Worm (Caenorhabditis elegans): ENCODE measurements around the gene ain-1.

Gene ain-1

ce11 chrX:16607128-16607527, 6.1 kb upstream of the ain-1 start:
- TF ChIP-seq cog-1 (tag; optimal IDR thresholded peaks at IDR 0.05) (no peak), tab-1 (GFP tag; IDR thresholded peaks at IDR 0.05) (no peak), klf-2 (GFP tag; conservative IDR thresholded peaks at IDR 0.05) (no peak), ztf-23 (GFP tag; IDR thresholded peaks at IDR 0.05) (no peak), flt-1 (GFP tag; IDR thresholded peaks at IDR 0.05) (no peak), T22C8.4 (GFP tag; IDR thresholded peaks at IDR 0.05) (no peak)

DNA sequence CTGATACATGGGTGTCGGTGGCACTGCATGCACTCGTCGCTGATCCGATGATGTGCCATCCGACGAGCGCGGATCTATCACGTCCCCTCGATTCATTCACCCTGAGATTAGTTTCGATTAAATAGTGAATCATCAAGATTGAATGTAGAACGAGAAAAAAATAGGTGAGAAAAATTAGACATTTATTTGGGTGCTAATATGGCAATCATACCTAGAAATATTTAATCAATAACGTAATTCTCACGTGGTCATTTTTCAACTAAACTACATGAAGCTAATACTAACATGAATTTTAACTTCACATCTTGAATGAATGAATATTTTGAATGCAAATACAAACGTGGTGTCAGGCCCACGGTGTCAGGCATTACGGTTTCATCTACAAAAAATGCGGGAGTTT, 3.8 kb upstream of the ain-1 start, which contains the start of gene F59C12.3:
F59C12.3 (minus strand) TSS at position 101 of the 400 bp plus-strand sequence.
- TF ChIP-seq cog-1 (tag; optimal IDR thresholded peaks at IDR 0.05): no peak
- no peak for TF ChIP-seq ztf-29 (GFP tag; IDR thresholded peaks at IDR 0.05)
- TF ChIP-seq flt-1 (GFP tag; IDR thresholded peaks at IDR 0.05): no peak
- TF ChIP-seq klf-2 (GFP tag; conservative IDR thresholded peaks at IDR 0.05): no peak
- no peak for TF ChIP-seq med-1 (GFP tag; optimal IDR thresholded peaks at IDR 0.05; ENCODE audit: insufficient read depth)
- TF ChIP-seq tab-1 (GFP tag; IDR thresholded peaks at IDR 0.05): no peak
- TF ChIP-seq T22C8.4 (GFP tag; IDR thresholded peaks at IDR 0.05): no peak
- no peak for TF ChIP-seq ref-1 (GFP tag; conservative IDR thresholded peaks at IDR 0.05)
- no peak for TF ChIP-seq ztf-23 (GFP tag; IDR thresholded peaks at IDR 0.05)

DNA sequence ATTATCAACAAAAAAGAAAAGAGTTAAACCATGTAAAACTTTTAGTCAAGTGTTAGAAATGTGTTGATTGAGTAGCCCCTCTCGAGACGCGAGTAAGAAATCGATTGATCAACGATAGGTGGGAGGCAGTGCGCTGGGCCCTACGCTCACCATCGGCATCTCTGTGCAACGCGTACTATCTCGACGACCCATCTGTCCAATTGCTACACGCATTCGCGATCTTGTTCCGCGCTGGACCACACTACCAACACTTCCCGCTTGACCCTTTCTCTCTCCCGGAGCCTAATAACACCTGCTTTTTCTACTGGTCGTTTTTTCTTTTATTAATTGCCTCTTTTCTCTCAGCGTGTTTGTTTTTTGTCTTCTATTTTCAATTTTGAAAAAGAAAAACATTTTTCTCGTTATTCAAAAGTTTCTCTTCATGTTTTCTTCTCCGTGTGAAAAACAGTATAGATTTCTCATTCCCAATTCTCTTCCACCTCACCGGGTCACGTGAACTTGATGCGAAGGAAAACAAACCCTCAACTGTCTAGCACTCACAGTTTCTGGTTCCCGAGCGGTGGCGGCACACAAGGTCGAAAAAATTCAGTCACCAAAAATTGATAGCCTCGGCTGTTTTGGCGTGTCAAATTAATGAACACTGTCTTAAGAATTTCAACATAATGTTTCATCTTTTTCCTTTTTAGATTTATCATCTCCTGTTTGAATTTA, 1.8 kb upstream of the ain-1 start:
- TF ChIP-seq T22C8.4 (GFP tag; IDR thresholded peaks at IDR 0.05) (peak; percentile 72), tab-1 (GFP tag; IDR thresholded peaks at IDR 0.05) (no peak), med-1 (GFP tag; optimal IDR thresholded peaks at IDR 0.05; ENCODE audit: insufficient read depth) (no peak), ztf-23 (GFP tag; IDR thresholded peaks at IDR 0.05) (0 out of 2 replicates have a peak, but pooled peaks have one; percentile 21)

ce11 chrX:16612293-16612946, 831 bp upstream of the ain-1 start:
- TF ChIP-seq cog-1 (tag; optimal IDR thresholded peaks at IDR 0.05): peak; percentile 96
- no peak for TF ChIP-seq ztf-23 (GFP tag; IDR thresholded peaks at IDR 0.05)
- peak; percentile 37 for TF ChIP-seq ref-1 (GFP tag; conservative IDR thresholded peaks at IDR 0.05)
- peak; percentile 76 for TF ChIP-seq flt-1 (GFP tag; IDR thresholded peaks at IDR 0.05)
- no peak for TF ChIP-seq T22C8.4 (GFP tag; IDR thresholded peaks at IDR 0.05)
- no peak for TF ChIP-seq klf-2 (GFP tag; conservative IDR thresholded peaks at IDR 0.05)
- no peak for TF ChIP-seq med-1 (GFP tag; optimal IDR thresholded peaks at IDR 0.05; ENCODE audit: insufficient read depth)
- peak; percentile 72; the same call in 1 of the 2 replicates for TF ChIP-seq tab-1 (GFP tag; IDR thresholded peaks at IDR 0.05)
- TF ChIP-seq ztf-29 (GFP tag; IDR thresholded peaks at IDR 0.05): no peak; the same call in 1 of the 2 replicates

ce11 chrX:16614094-16614493, 843 bp downstream of the ain-1 start:
- no peak for TF ChIP-seq klf-2 (GFP tag; conservative IDR thresholded peaks at IDR 0.05)
- TF ChIP-seq ztf-23 (GFP tag; IDR thresholded peaks at IDR 0.05): no peak
- TF ChIP-seq ztf-29 (GFP tag; IDR thresholded peaks at IDR 0.05): no peak
- TF ChIP-seq cog-1 (tag; optimal IDR thresholded peaks at IDR 0.05): no peak
- TF ChIP-seq ref-1 (GFP tag; conservative IDR thresholded peaks at IDR 0.05): 0 out of 2 replicates have a peak, but pooled peaks have one; percentile 11
- no peak for TF ChIP-seq T22C8.4 (GFP tag; IDR thresholded peaks at IDR 0.05)
- no peak for TF ChIP-seq tab-1 (GFP tag; IDR thresholded peaks at IDR 0.05)

ce11 chrX:16617427-16618128, 4.3 kb downstream of the ain-1 start:
- no peak for TF ChIP-seq ztf-29 (GFP tag; IDR thresholded peaks at IDR 0.05)
- no peak for TF ChIP-seq flt-1 (GFP tag; IDR thresholded peaks at IDR 0.05)

DNA sequence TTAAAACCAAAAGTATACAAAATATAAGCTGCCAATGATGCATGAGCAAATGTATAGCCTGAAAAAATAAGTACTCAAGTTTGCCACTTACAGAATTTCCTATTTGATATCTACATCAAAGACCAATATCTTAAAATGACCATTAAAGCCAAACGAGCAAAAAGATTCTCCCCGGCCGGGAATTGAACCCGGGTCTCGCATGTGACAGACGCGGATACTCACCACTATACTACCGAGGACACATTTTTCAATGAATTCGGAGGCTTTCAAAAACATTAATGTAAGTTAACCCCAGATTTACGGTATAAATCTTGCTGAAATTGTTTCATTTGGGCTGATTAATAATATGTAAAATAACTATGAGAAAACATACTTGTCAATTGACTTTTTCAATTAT, 4.9 kb downstream of the ain-1 start:
- TF ChIP-seq flt-1 (GFP tag; IDR thresholded peaks at IDR 0.05): 0 out of 2 replicates have a peak, but pooled peaks have one; percentile 43
- TF ChIP-seq T22C8.4 (GFP tag; IDR thresholded peaks at IDR 0.05): no peak

DNA sequence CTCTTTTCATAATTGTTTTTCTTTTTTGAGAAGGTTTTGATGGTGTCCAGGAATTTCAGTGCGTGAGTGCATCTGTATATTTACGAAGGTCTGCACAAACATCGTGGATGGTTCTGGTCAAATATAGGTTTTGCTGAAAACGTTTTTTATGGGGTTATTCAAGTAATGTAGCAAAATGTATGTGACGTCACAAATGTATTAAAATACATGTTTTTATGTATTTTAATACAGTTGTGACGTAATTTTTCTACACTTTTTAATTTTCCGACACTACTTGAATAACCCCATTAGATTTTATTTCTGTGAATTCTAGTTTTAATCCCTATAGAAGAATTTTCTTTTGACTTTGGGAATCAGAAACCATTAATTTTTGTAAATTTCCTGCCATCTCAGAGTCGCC, 5.5 kb downstream of the ain-1 start:
- no peak for TF ChIP-seq flt-1 (GFP tag; IDR thresholded peaks at IDR 0.05)
- TF ChIP-seq ztf-23 (GFP tag; IDR thresholded peaks at IDR 0.05): no peak
- TF ChIP-seq ref-1 (GFP tag; conservative IDR thresholded peaks at IDR 0.05): no peak
- TF ChIP-seq klf-2 (GFP tag; conservative IDR thresholded peaks at IDR 0.05): no peak
- TF ChIP-seq ztf-29 (GFP tag; IDR thresholded peaks at IDR 0.05): no peak
- no peak for TF ChIP-seq cog-1 (tag; optimal IDR thresholded peaks at IDR 0.05)
- no peak for TF ChIP-seq tab-1 (GFP tag; IDR thresholded peaks at IDR 0.05)
- TF ChIP-seq T22C8.4 (GFP tag; IDR thresholded peaks at IDR 0.05): no peak

- TF ChIP-seq cog-1 (tag; optimal IDR thresholded peaks at IDR 0.05): no peak
- no peak for TF ChIP-seq ztf-23 (GFP tag; IDR thresholded peaks at IDR 0.05)
- no peak for TF ChIP-seq ref-1 (GFP tag; conservative IDR thresholded peaks at IDR 0.05)
- TF ChIP-seq T22C8.4 (GFP tag; IDR thresholded peaks at IDR 0.05): no peak
- no peak for TF ChIP-seq med-1 (GFP tag; optimal IDR thresholded peaks at IDR 0.05; ENCODE audit: insufficient read depth)
- no peak for TF ChIP-seq flt-1 (GFP tag; IDR thresholded peaks at IDR 0.05)
- no peak for TF ChIP-seq ztf-29 (GFP tag; IDR thresholded peaks at IDR 0.05)
- TF ChIP-seq tab-1 (GFP tag; IDR thresholded peaks at IDR 0.05): no peak
- TF ChIP-seq klf-2 (GFP tag; conservative IDR thresholded peaks at IDR 0.05): no peak
Measured at ce11 chrX:16619158-16619557, 5.9 kb downstream of the ain-1 start.

DNA sequence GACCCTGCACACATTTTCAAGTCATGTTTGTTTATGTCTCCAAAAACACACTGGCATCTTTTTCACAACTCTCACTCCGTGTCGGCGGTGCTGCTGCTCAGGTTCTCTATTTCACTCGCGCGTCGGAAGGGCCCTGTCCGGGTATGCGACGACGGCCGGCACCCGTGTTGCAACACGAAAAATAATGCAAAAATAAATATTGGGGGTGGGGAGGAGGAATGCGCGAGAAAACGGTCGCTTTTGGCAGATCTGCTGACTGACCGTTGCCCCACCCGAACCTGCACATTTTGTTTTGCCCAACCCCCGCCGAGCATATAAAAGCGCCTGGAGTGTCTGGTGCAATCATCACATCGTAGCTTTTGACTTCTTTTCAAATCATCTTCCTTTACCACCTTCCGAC, 8.2 kb downstream of the ain-1 start, which contains the start of gene cpg-19:
cpg-19 (plus strand) TSS at position 341 of the 400 bp plus-strand sequence.
- no peak for TF ChIP-seq ref-1 (GFP tag; conservative IDR thresholded peaks at IDR 0.05)
- no peak for TF ChIP-seq flt-1 (GFP tag; IDR thresholded peaks at IDR 0.05)
- TF ChIP-seq tab-1 (GFP tag; IDR thresholded peaks at IDR 0.05): no peak
- no peak for TF ChIP-seq klf-2 (GFP tag; conservative IDR thresholded peaks at IDR 0.05)
- TF ChIP-seq med-1 (GFP tag; optimal IDR thresholded peaks at IDR 0.05; ENCODE audit: insufficient read depth): no peak
- TF ChIP-seq T22C8.4 (GFP tag; IDR thresholded peaks at IDR 0.05): no peak
- TF ChIP-seq cog-1 (tag; optimal IDR thresholded peaks at IDR 0.05): no peak
- TF ChIP-seq ztf-29 (GFP tag; IDR thresholded peaks at IDR 0.05): no peak
- TF ChIP-seq ztf-23 (GFP tag; IDR thresholded peaks at IDR 0.05): no peak

Data from whole organism, midembryonic.